Fruit fly (Drosophila melanogaster) whole organism, embryonic: Measurements from ENCODE around the gene Tim17a2.

ENCODE experiments used
- B-H1 ChIP-seq: fragments of 200-800 bp; sonication (Bioruptor generic); IDR thresholded peaks from 3 replicates; pipeline ENCODE4 v1.3.6; 2022; ENCODE audit warnings: missing biosample characterization, missing genetic modification characterization
- Bgb ChIP-seq: fragments of 200-800 bp; sonication (Bioruptor generic); IDR thresholded peaks from 2 replicates; pipeline ENCODE4 v1.3.6; 2022; ENCODE audit warnings: missing biosample characterization, missing genetic modification characterization; ENCODE audit not compliant: partially characterized antibody
- CG10147 ChIP-seq: fragments of 200-800 bp; sonication (Bioruptor generic); optimal IDR thresholded peaks from 2 replicates; lab custom pipeline; 2019; ENCODE audit warnings: missing biosample characterization, mild to moderate bottlenecking, missing genetic modification characterization, moderate library complexity
- CG12104 ChIP-seq: fragments of 200-800 bp; sonication (Bioruptor generic); optimal IDR thresholded peaks from 3 replicates; lab custom pipeline; 2016; ENCODE audit warnings: missing biosample characterization, missing genetic modification characterization
- CG12299 ChIP-seq: fragments of 200-800 bp; sonication (Bioruptor generic); optimal IDR thresholded peaks from 2 replicates; lab custom pipeline; 2018; ENCODE audit warnings: missing biosample characterization, mild to moderate bottlenecking, missing genetic modification characterization
- CG13287 ChIP-seq: fragments of 200-800 bp; sonication (Bioruptor generic); IDR thresholded peaks from 2 replicates; pipeline ENCODE4 v1.3.6; 2022; ENCODE audit warnings: missing biosample characterization, missing genetic modification characterization; ENCODE audit not compliant: partially characterized antibody
- CG13624 ChIP-seq: fragments of 200-800 bp; sonication (Bioruptor generic); optimal IDR thresholded peaks from 2 replicates; lab custom pipeline; 2016; ENCODE audit warnings: missing biosample characterization, missing genetic modification characterization
- CG13894 ChIP-seq: fragments of 200-800 bp; sonication (Bioruptor generic); optimal IDR thresholded peaks from 3 replicates; lab custom pipeline; 2018; ENCODE audit warnings: missing biosample characterization, mild to moderate bottlenecking, missing genetic modification characterization, moderate library complexity
- CG15514 ChIP-seq: fragments of 200-800 bp; sonication (Bioruptor generic); optimal IDR thresholded peaks from 3 replicates; lab custom pipeline; 2017; ENCODE audit warnings: missing biosample characterization, missing genetic modification characterization, mild to moderate bottlenecking, moderate library complexity, missing genetic modification reagents
- CG15601 ChIP-seq: fragments of 200-800 bp; sonication (Bioruptor generic); optimal IDR thresholded peaks from 3 replicates; lab custom pipeline; 2019; ENCODE audit warnings: missing biosample characterization, mild to moderate bottlenecking, missing genetic modification characterization, moderate library complexity
- CG31441 ChIP-seq: fragments of 200-800 bp; sonication (Bioruptor generic); IDR thresholded peaks from 2 replicates; pipeline ENCODE4 v1.3.6; 2022; ENCODE audit warnings: missing biosample characterization, missing genetic modification characterization
- CG3281 ChIP-seq: fragments of 200-800 bp; sonication (Bioruptor generic); optimal IDR thresholded peaks from 3 replicates; lab custom pipeline; 2017; ENCODE audit warnings: missing biosample characterization, mild to moderate bottlenecking, missing genetic modification characterization
- CG34224 ChIP-seq: fragments of 200-800 bp; sonication (Bioruptor generic); IDR thresholded peaks from 3 replicates; pipeline ENCODE4 v1.3.6; 2022; ENCODE audit warnings: missing biosample characterization, missing genetic modification characterization; ENCODE audit not compliant: partially characterized antibody
- CG42726 ChIP-seq: fragments of 200-800 bp; sonication (Bioruptor generic); IDR thresholded peaks from 2 replicates; pipeline ENCODE4 v1.3.6; 2022; ENCODE audit warnings: missing biosample characterization, missing genetic modification characterization; ENCODE audit not compliant: partially characterized antibody
- CG6854 ChIP-seq: fragments of 200-800 bp; sonication (Bioruptor generic); optimal IDR thresholded peaks from 3 replicates; lab custom pipeline; 2017; ENCODE audit warnings: missing biosample characterization, mild to moderate bottlenecking, missing genetic modification characterization
- CG9817 ChIP-seq: fragments of 200-800 bp; sonication (Bioruptor generic); optimal IDR thresholded peaks from 2 replicates; lab custom pipeline; 2018; ENCODE audit warnings: missing biosample characterization, mild to moderate bottlenecking, missing genetic modification characterization, moderate library complexity
- CoRest ChIP-seq: fragments of 200-800 bp; sonication (Bioruptor generic); optimal IDR thresholded peaks from 3 replicates; lab custom pipeline; 2018; ENCODE audit warnings: missing biosample characterization, mild to moderate bottlenecking, missing genetic modification characterization, moderate library complexity
- D ChIP-seq, 2 experiments: fragments of 200-800 bp in 1 of 2; fragments of >200 bp in 1 of 2; sonication (Bioruptor generic) in 1 of 2; optimal IDR thresholded peaks; 2 replicates in 1 of 2; 3 replicates in 1 of 2; lab custom pipeline; 2017; ENCODE audit warnings: mild to moderate bottlenecking in 1 of 2, missing biosample characterization in 1 of 2, missing genetic modification characterization in 1 of 2, missing genetic modification reagents in 1 of 2
- Drgx ChIP-seq: fragments of 200-800 bp; sonication (Bioruptor generic); IDR thresholded peaks from 2 replicates; pipeline ENCODE4 v1.3.6; 2022; ENCODE audit warnings: missing biosample characterization, missing genetic modification characterization
- Eip74EF ChIP-seq, 2 experiments: fragments of 200-800 bp in 1 of 2; fragments of >200 bp in 1 of 2; sonication (Bioruptor generic) in 1 of 2; optimal IDR thresholded peaks; 2 replicates each; lab custom pipeline; 2017 to 2019; ENCODE audit warnings: missing biosample characterization in 2 of 2, missing genetic modification characterization in 2 of 2, mild to moderate bottlenecking in 1 of 2, moderate library complexity in 1 of 2
- Hey ChIP-seq: fragments of 200-800 bp; sonication (Bioruptor generic); optimal IDR thresholded peaks from 3 replicates; lab custom pipeline; 2018; ENCODE audit warnings: missing biosample characterization, mild to moderate bottlenecking, missing genetic modification characterization
- HmgZ ChIP-seq: fragments of 200-800 bp; sonication (Bioruptor generic); optimal IDR thresholded peaks from 2 replicates; lab custom pipeline; 2018; ENCODE audit warnings: missing biosample characterization, mild to moderate bottlenecking, missing genetic modification characterization
- Hr51 ChIP-seq, 2 experiments: fragments of 200-800 bp; sonication (Bioruptor generic); optimal IDR thresholded peaks; 2 replicates in 1 of 2; 3 replicates in 1 of 2; lab custom pipeline; 2016 to 2018; ENCODE audit warnings: missing biosample characterization in 2 of 2, missing genetic modification characterization in 2 of 2, mild to moderate bottlenecking in 1 of 2, moderate library complexity in 1 of 2
- Lim3 ChIP-seq: fragments of 200-800 bp; sonication (Bioruptor generic); IDR thresholded peaks from 2 replicates; pipeline ENCODE4 v1.3.6; 2022; ENCODE audit warnings: missing biosample characterization, missing genetic modification characterization
- Pdp1 ChIP-seq, 2 experiments: fragments of 200-800 bp; sonication (Bioruptor generic); optimal IDR thresholded peaks; 3 replicates each; lab custom pipeline; 2016; ENCODE audit warnings: missing biosample characterization in 2 of 2, missing genetic modification characterization in 2 of 2, mild to moderate bottlenecking in 1 of 2, moderate library complexity in 1 of 2
- Trl ChIP-seq, 3 experiments: fragments of >200 bp in 2 of 3; fragments of 200-800 bp in 1 of 3; sonication (Bioruptor generic) in 1 of 3; optimal IDR thresholded peaks; 2 replicates in 1 of 3; 3 replicates in 2 of 3; lab custom pipeline; 2016 to 2017; ENCODE audit warnings: missing biosample characterization in 1 of 3, missing genetic modification characterization in 1 of 3
- ato ChIP-seq: fragments of 200-800 bp; sonication (Bioruptor generic); IDR thresholded peaks from 2 replicates; pipeline ENCODE4 v1.3.6; 2022; ENCODE audit warnings: missing biosample characterization, missing genetic modification characterization; ENCODE audit not compliant: partially characterized antibody
- cad ChIP-seq: fragments of >200 bp; optimal IDR thresholded peaks from 2 replicates; lab custom pipeline; 2017; ENCODE audit warnings: missing biosample characterization, missing genetic modification characterization
- cato ChIP-seq: fragments of 200-800 bp; sonication (Bioruptor generic); optimal IDR thresholded peaks from 2 replicates; lab custom pipeline; 2016; ENCODE audit warnings: missing biosample characterization, missing genetic modification characterization, borderline replicate concordance
- crp ChIP-seq, 2 experiments: fragments of 200-800 bp; sonication (Bioruptor generic); optimal IDR thresholded peaks; 2 replicates in 1 of 2; 3 replicates in 1 of 2; lab custom pipeline; 2017; ENCODE audit warnings: missing biosample characterization in 2 of 2, missing genetic modification characterization in 2 of 2, mild to moderate bottlenecking in 1 of 2, moderate library complexity in 1 of 2
- cwo ChIP-seq: fragments of 200-800 bp; sonication (Bioruptor generic); optimal IDR thresholded peaks from 3 replicates; lab custom pipeline; 2017; ENCODE audit warnings: missing biosample characterization, missing genetic modification characterization, mild to moderate bottlenecking, moderate library complexity, missing genetic modification reagents
- emc ChIP-seq: fragments of 200-800 bp; sonication (Bioruptor generic); optimal IDR thresholded peaks from 2 replicates; lab custom pipeline; 2016; ENCODE audit warnings: missing biosample characterization, missing genetic modification characterization
- grau ChIP-seq: fragments of 200-800 bp; optimal IDR thresholded peaks from 3 replicates; lab custom pipeline; 2019; ENCODE audit warnings: missing biosample characterization, mild to moderate bottlenecking, missing genetic modification characterization, moderate library complexity
- insv ChIP-seq, 2 experiments: fragments of 200-800 bp; sonication (Bioruptor generic); optimal IDR thresholded peaks; 3 replicates each; lab custom pipeline; 2016 to 2018; ENCODE audit warnings: missing biosample characterization in 2 of 2, missing genetic modification characterization in 2 of 2
- kni ChIP-seq: fragments of 200-800 bp; sonication (Bioruptor generic); optimal IDR thresholded peaks from 3 replicates; lab custom pipeline; 2017; ENCODE audit warnings: mild to moderate bottlenecking, missing biosample characterization, missing genetic modification reagents, missing genetic modification characterization
- lbe ChIP-seq: fragments of 200-800 bp; sonication (Bioruptor generic); optimal IDR thresholded peaks from 2 replicates; lab custom pipeline; 2016; ENCODE audit warnings: missing biosample characterization, mild to moderate bottlenecking, missing genetic modification characterization
- psq ChIP-seq: fragments of 200-800 bp; sonication (Bioruptor generic); optimal IDR thresholded peaks from 2 replicates; lab custom pipeline; 2017; ENCODE audit warnings: missing biosample characterization, missing genetic modification characterization
- ranshi ChIP-seq: fragments of 200-800 bp; sonication (Bioruptor generic); IDR thresholded peaks from 2 replicates; pipeline ENCODE4 v1.3.6; 2022; ENCODE audit warnings: missing biosample characterization, missing genetic modification characterization
- sug ChIP-seq: fragments of 200-800 bp; optimal IDR thresholded peaks from 2 replicates; lab custom pipeline; 2019; ENCODE audit warnings: missing biosample characterization, mild to moderate bottlenecking, missing genetic modification characterization, moderate library complexity
- zf30C ChIP-seq: fragments of 200-800 bp; sonication (Bioruptor generic); optimal IDR thresholded peaks from 3 replicates; lab custom pipeline; 2018; ENCODE audit warnings: missing biosample characterization, mild to moderate bottlenecking, missing genetic modification characterization
- zfh1 ChIP-seq: fragments of 200-800 bp; sonication (Bioruptor generic); IDR thresholded peaks from 3 replicates; pipeline ENCODE4 v1.3.6; 2022; ENCODE audit warnings: missing biosample characterization, missing genetic modification characterization
- zfh2 ChIP-seq: fragments of 200-800 bp; sonication (Bioruptor generic); optimal IDR thresholded peaks from 2 replicates; lab custom pipeline; 2016; ENCODE audit warnings: missing biosample characterization, missing genetic modification characterization

The Tim17a2 gene

dm6 chr3R:5266282-5266681 is 3.8 kb upstream of the Tim17a2 start:
- TF ChIP-seq CG10147 (GFP tag; lab: Kevin White, UChicago) (no peak), cad (GFP tag; lab: Kevin White, UChicago) (peak; percentile 30)

dm6 chr3R:5264251-5265098 is 2.0 kb upstream of the Tim17a2 start:
- TF ChIP-seq lbe (GFP tag; lab: Kevin White, UChicago) (peak; percentile 12), CG3281 (GFP tag; lab: Kevin White, UChicago) (peak; percentile 58), CG13287 (GFP tag; lab: Robert Waterston, UW) (peak; percentile 26; the same call in 1 of the 2 replicates), CG9817 (tag; lab: Kevin White, UChicago) (peak; percentile 6), HmgZ (tag; lab: Kevin White, UChicago) (peak; percentile 44), zfh1 (GFP tag; lab: Robert Waterston, UW) (0 out of 3 replicates have a peak, but pooled peaks have one; percentile 32), zf30C (GFP tag; lab: Kevin White, UChicago) (no peak), CG15514 (GFP tag; lab: Kevin White, UChicago) (peak; percentile 54), insv (GFP tag; optimal IDR thresholded peaks at IDR 0.05; lab: Kevin White, UChicago) (peak in 1 of 2 experiments; percentile 9), CG13894 (tag; lab: Kevin White, UChicago) (peak; percentile 35), Pdp1 (GFP tag; optimal IDR thresholded peaks at IDR 0.05; lab: Kevin White, UChicago) (peak in 1 of 2 experiments; percentile 58), Eip74EF (GFP tag; optimal IDR thresholded peaks at IDR 0.05; lab: Kevin White, UChicago) (peak in 1 of 2 experiments; percentile 15), grau (tag; lab: Kevin White, UChicago) (peak; percentile 67), Bgb (GFP tag; lab: Robert Waterston, UW) (peak; percentile 41; the same call in 1 of the 2 replicates), CG13624 (GFP tag; lab: Kevin White, UChicago) (peak; percentile 36), cato (GFP tag; lab: Kevin White, UChicago) (no peak), psq (no peak), Drgx (no peak; the same call in 1 of the 2 replicates), cwo (peak; percentile 61), Lim3 (GFP tag; lab: Robert Waterston, UW) (no peak), Trl (optimal IDR thresholded peaks at IDR 0.05; lab: Kevin White, UChicago) (peak; percentile 84 to 87), Trl (GFP tag; optimal IDR thresholded peaks at IDR 0.05; lab: Kevin White, UChicago) (peak; percentile 16), kni (GFP tag; lab: Kevin White, UChicago) (peak; percentile 83), CG10147 (GFP tag; lab: Kevin White, UChicago) (peak; percentile 58), CoRest (peak; percentile 64), D (optimal IDR thresholded peaks at IDR 0.05; lab: Kevin White, UChicago) (peak; percentile 48), D (GFP tag; optimal IDR thresholded peaks at IDR 0.05; lab: Kevin White, UChicago) (no peak), CG31441 (0 out of 2 replicates have a peak, but pooled peaks have one; percentile 23), ato (GFP tag; lab: Robert Waterston, UW) (no peak), ranshi (GFP tag; lab: Robert Waterston, UW) (no peak), CG12104 (GFP tag; lab: Kevin White, UChicago) (peak; percentile 32), CG34224 (0 out of 3 replicates have a peak, but pooled peaks have one; percentile 32), CG42726 (0 out of 2 replicates have a peak, but pooled peaks have one; percentile 29), emc (GFP tag; lab: Kevin White, UChicago) (peak; percentile 20), zfh2 (GFP tag; lab: Kevin White, UChicago) (peak; percentile 29), Hr51 (GFP tag; optimal IDR thresholded peaks at IDR 0.05; lab: Kevin White, UChicago) (peak in 1 of 2 experiments; percentile 48), CG12299 (tag; lab: Kevin White, UChicago) (peak; percentile 24), Hey (no peak), crp (GFP tag; optimal IDR thresholded peaks at IDR 0.05; lab: Kevin White, UChicago) (peak in 1 of 2 experiments; percentile 16), CG15601 (tag; lab: Kevin White, UChicago) (peak; percentile 23), sug (tag; lab: Kevin White, UChicago) (peak; percentile 79), B-H1 (no peak), CG6854 (peak; percentile 33)
